Worm (Caenorhabditis elegans): ENCODE measurements around the gene C17H11.6.

- TF ChIP-seq ztf-11 (tag; optimal IDR thresholded peaks at IDR 0.05) (no peak), nhr-28 (tag; optimal IDR thresholded peaks at IDR 0.05) (peak; percentile 23), ces-1 (GFP tag; optimal IDR thresholded peaks at IDR 0.05) (no peak), daf-19 (GFP tag; conservative IDR thresholded peaks at IDR 0.05) (no peak), skn-1 (tag; optimal IDR thresholded peaks at IDR 0.05) (no peak)
Observed at ce11 chrX:8200206-8200605, 3.4 kb downstream of the C17H11.6 start.
